Worm (Caenorhabditis elegans) whole organism, young adult: ENCODE measurements around the gene rha-2.
A peak's percentile ranks its signal among the peaks of the same experiment; 100 is the strongest.

Experiments
- B0336.3 ChIP-seq: fragments of 200-800 bp; sonication (Bioruptor generic); IDR thresholded peaks from 2 replicates; pipeline ENCODE4 v1.3.6; 2022; ENCODE audit warnings: missing genetic modification characterization, missing compliant biosample characterization
- D2030.7 ChIP-seq: fragments of 200-800 bp; sonication (Bioruptor generic); IDR thresholded peaks from 2 replicates; pipeline ENCODE4 v1.3.6; 2022; ENCODE audit warnings: missing genetic modification reagents, missing genetic modification characterization, missing compliant biosample characterization
- F39B2.1 ChIP-seq: fragments of 200-800 bp; sonication (Bioruptor generic); IDR thresholded peaks from 2 replicates; pipeline ENCODE4 v1.3.6; 2022; ENCODE audit warnings: missing genetic modification reagents, missing genetic modification characterization, missing compliant biosample characterization
- F55B11.4 ChIP-seq: sonication (generic microtip); optimal IDR thresholded peaks from 2 replicates; lab custom pipeline; 2016; ENCODE audit warnings: missing compliant biosample characterization, missing genetic modification characterization, borderline replicate concordance; ENCODE audit not compliant: insufficient read depth
- K12H6.12 ChIP-seq: fragments of 200-800 bp; sonication (Bioruptor generic); optimal IDR thresholded peaks from 2 replicates; lab custom pipeline; 2018; ENCODE audit warnings: mild to moderate bottlenecking, missing genetic modification characterization, missing compliant biosample characterization
- Y53F4B.3 ChIP-seq: fragments of 200-800 bp; sonication (Bioruptor generic); IDR thresholded peaks from 2 replicates; pipeline ENCODE4 v1.3.6; 2022; ENCODE audit warnings: missing genetic modification reagents, missing genetic modification characterization, missing compliant biosample characterization
- Y56A3A.18 ChIP-seq: fragments of 200-800 bp; sonication (Bioruptor generic); IDR thresholded peaks from 2 replicates; pipeline ENCODE4 v1.3.6; 2022; ENCODE audit warnings: missing genetic modification reagents, missing genetic modification characterization, missing compliant biosample characterization
- Y67H2A.10 ChIP-seq: fragments of 200-800 bp; sonication (Bioruptor generic); conservative IDR thresholded peaks from 2 replicates; pipeline ENCODE4 v1.3.6; 2022; ENCODE audit warnings: missing genetic modification reagents, missing genetic modification characterization, missing compliant biosample characterization
- Y95B8A.8 ChIP-seq: fragments of 200-800 bp; sonication (Bioruptor generic); IDR thresholded peaks from 2 replicates; pipeline ENCODE4 v1.3.6; 2022; ENCODE audit warnings: missing genetic modification reagents, missing genetic modification characterization, missing compliant biosample characterization
- ZK185.1 ChIP-seq: sonication (generic microtip); optimal IDR thresholded peaks from 2 replicates; lab custom pipeline; 2016; ENCODE audit warnings: mild to moderate bottlenecking, missing genetic modification characterization, missing compliant biosample characterization; ENCODE audit not compliant: poor library complexity, severe bottlenecking
- akir-1 ChIP-seq: fragments of 200-800 bp; sonication (Bioruptor generic); optimal IDR thresholded peaks from 2 replicates; lab custom pipeline; 2018; ENCODE audit warnings: mild to moderate bottlenecking, missing genetic modification characterization, moderate library complexity, missing compliant biosample characterization
- ama-1 ChIP-seq, 3 experiments: fragments of 150-350 bp in 1 of 3; sonication (generic microtip) in 2 of 3; optimal IDR thresholded peaks; 2 replicates each; lab custom pipeline; 2014 to 2018; ENCODE audit warnings: missing biosample characterization in 2 of 3, missing genetic modification characterization in 2 of 3, missing genetic modification reagents in 2 of 3
- atf-7 ChIP-seq: sonication (generic microtip); optimal IDR thresholded peaks from 2 replicates; lab custom pipeline; 2017; ENCODE audit warnings: mild to moderate bottlenecking, missing genetic modification characterization, missing compliant biosample characterization
- attf-3 ChIP-seq: fragments of 200-800 bp; sonication (Bioruptor generic); conservative IDR thresholded peaks from 2 replicates; pipeline ENCODE4 v1.3.6; 2022; ENCODE audit warnings: missing genetic modification reagents, missing genetic modification characterization, missing compliant biosample characterization
- attf-5 ChIP-seq: fragments of 200-800 bp; sonication (Bioruptor generic); optimal IDR thresholded peaks from 2 replicates; lab custom pipeline; 2018; ENCODE audit warnings: mild to moderate bottlenecking, missing genetic modification characterization, missing compliant biosample characterization
- cebp-1 ChIP-seq, 2 experiments: fragments of 200-800 bp in 1 of 2; sonication (Bioruptor generic) in 1 of 2; sonication (generic microtip) in 1 of 2; IDR thresholded peaks in 1 of 2; optimal IDR thresholded peaks in 1 of 2; 2 replicates each; pipeline versions ENCODE4 v1.3.6 to Lab custom; 2017 to 2022; ENCODE audit warnings: missing compliant biosample characterization in 2 of 2, missing genetic modification characterization in 2 of 2, mild to moderate bottlenecking in 1 of 2, missing genetic modification reagents in 1 of 2, moderate library complexity in 1 of 2
- cebp-2 ChIP-seq: fragments of 200-800 bp; sonication (Bioruptor generic); IDR thresholded peaks from 2 replicates; pipeline ENCODE4 v1.3.6; 2022; ENCODE audit warnings: missing genetic modification characterization, missing compliant biosample characterization
- ceh-100 ChIP-seq: fragments of 200-800 bp; sonication (Bioruptor generic); IDR thresholded peaks from 2 replicates; pipeline ENCODE4 v1.3.6; 2022; ENCODE audit warnings: missing genetic modification reagents, missing genetic modification characterization, missing compliant biosample characterization
- ceh-58 ChIP-seq: fragments of 200-800 bp; sonication (Bioruptor generic); IDR thresholded peaks from 2 replicates; pipeline ENCODE4 v1.3.6; 2022; ENCODE audit warnings: missing genetic modification characterization, missing compliant biosample characterization
- ceh-79 ChIP-seq: sonication (generic microtip); optimal IDR thresholded peaks from 2 replicates; lab custom pipeline; 2017; ENCODE audit warnings: mild to moderate bottlenecking, missing genetic modification characterization, missing compliant biosample characterization
- die-1 ChIP-seq: sonication (generic microtip); optimal IDR thresholded peaks from 2 replicates; lab custom pipeline; 2016; ENCODE audit warnings: missing genotype, mild to moderate bottlenecking, missing genetic modification characterization, missing compliant biosample characterization
- dpff-1 ChIP-seq: sonication (generic microtip); optimal IDR thresholded peaks from 2 replicates; lab custom pipeline; 2017; ENCODE audit warnings: mild to moderate bottlenecking, missing genetic modification characterization, missing compliant biosample characterization
- efl-1 ChIP-seq: fragments of 150-350 bp; optimal IDR thresholded peaks from 2 replicates; lab custom pipeline; 2014; ENCODE audit warnings: missing biosample characterization, missing genetic modification reagents, missing genetic modification characterization
- egl-18 ChIP-seq: fragments of 200-800 bp; sonication (Bioruptor generic); IDR thresholded peaks from 2 replicates; pipeline ENCODE4 v1.3.6; 2022; ENCODE audit warnings: missing genetic modification reagents, missing genetic modification characterization, missing compliant biosample characterization
- egrh-3 ChIP-seq: fragments of 200-800 bp; sonication (Bioruptor generic); IDR thresholded peaks from 2 replicates; pipeline ENCODE4 v1.3.6; 2022; ENCODE audit warnings: missing genetic modification reagents, missing genetic modification characterization, missing compliant biosample characterization
- ekl-4 ChIP-seq: fragments of 200-800 bp; sonication (Bioruptor generic); IDR thresholded peaks from 2 replicates; pipeline ENCODE4 v1.3.6; 2022; ENCODE audit warnings: missing genetic modification reagents, missing genetic modification characterization, missing compliant biosample characterization
- hlh-26 ChIP-seq: fragments of 200-800 bp; sonication (Bioruptor generic); conservative IDR thresholded peaks from 2 replicates; pipeline ENCODE4 v1.3.6; 2022; ENCODE audit warnings: missing genetic modification reagents, missing genetic modification characterization, missing compliant biosample characterization
- hmg-20 ChIP-seq: fragments of 200-800 bp; sonication (Bioruptor generic); IDR thresholded peaks from 2 replicates; pipeline ENCODE4 v1.3.6; 2022; ENCODE audit warnings: missing genetic modification reagents, missing genetic modification characterization, missing compliant biosample characterization
- hrde-1 ChIP-seq: sonication (generic microtip); optimal IDR thresholded peaks from 2 replicates; lab custom pipeline; 2016; ENCODE audit warnings: missing genetic modification characterization, mild to moderate bottlenecking, missing compliant biosample characterization, moderate library complexity, missing genotype, missing genetic modification reagents, borderline replicate concordance
- lin-40 ChIP-seq: sonication (generic microtip); optimal IDR thresholded peaks from 2 replicates; lab custom pipeline; 2016; ENCODE audit warnings: missing genetic modification characterization, mild to moderate bottlenecking, missing compliant biosample characterization, missing genotype, missing genetic modification reagents
- madf-8 ChIP-seq: fragments of 200-800 bp; sonication (Bioruptor generic); conservative IDR thresholded peaks from 2 replicates; pipeline ENCODE4 v1.3.6; 2022; ENCODE audit warnings: missing genetic modification reagents, missing genetic modification characterization, missing compliant biosample characterization
- mxl-1 ChIP-seq: sonication (generic microtip); optimal IDR thresholded peaks from 2 replicates; lab custom pipeline; 2016; ENCODE audit warnings: missing genetic modification characterization, missing compliant biosample characterization
- nfyb-1 ChIP-seq: fragments of 200-800 bp; sonication (Bioruptor generic); IDR thresholded peaks from 2 replicates; pipeline ENCODE4 v1.3.6; 2022; ENCODE audit warnings: missing genetic modification reagents, missing genetic modification characterization, missing compliant biosample characterization
- nhr-179 ChIP-seq: sonication (generic microtip); optimal IDR thresholded peaks from 2 replicates; lab custom pipeline; 2016; ENCODE audit warnings: mild to moderate bottlenecking, missing genetic modification characterization, missing compliant biosample characterization
- nhr-27 ChIP-seq: fragments of 200-800 bp; sonication (Bioruptor generic); optimal IDR thresholded peaks from 2 replicates; lab custom pipeline; 2018; ENCODE audit warnings: mild to moderate bottlenecking, missing genetic modification characterization, moderate library complexity, missing compliant biosample characterization
- nhr-80 ChIP-seq: sonication (generic microtip); optimal IDR thresholded peaks from 2 replicates; lab custom pipeline; 2016; ENCODE audit warnings: missing genetic modification characterization, missing compliant biosample characterization
- rcor-1 ChIP-seq: fragments of 200-800 bp; sonication (Bioruptor generic); IDR thresholded peaks from 2 replicates; pipeline ENCODE4 v1.3.6; 2022; ENCODE audit warnings: missing genetic modification reagents, missing genetic modification characterization, missing compliant biosample characterization
- repo-1 ChIP-seq: sonication (generic microtip); optimal IDR thresholded peaks from 2 replicates; lab custom pipeline; 2017; ENCODE audit warnings: mild to moderate bottlenecking, missing genetic modification characterization, missing compliant biosample characterization
- rpc-1 ChIP-seq, 2 experiments: fragments of 150-350 bp in 1 of 2; sonication (generic microtip) in 1 of 2; optimal IDR thresholded peaks; 2 replicates each; lab custom pipeline; 2014 to 2018; ENCODE audit warnings: missing biosample characterization in 1 of 2, missing genetic modification characterization in 1 of 2, missing genetic modification reagents in 1 of 2, missing genotype in 1 of 2
- sea-2 ChIP-seq: fragments of 200-800 bp; sonication (Bioruptor generic); IDR thresholded peaks from 2 replicates; pipeline ENCODE4 v1.3.6; 2022; ENCODE audit warnings: missing genetic modification characterization, missing compliant biosample characterization
- tbp1 ChIP-seq: fragments of 200-800 bp; sonication (Bioruptor generic); optimal IDR thresholded peaks from 2 replicates; lab custom pipeline; 2018; ENCODE audit warnings: mild to moderate bottlenecking, missing genetic modification characterization, missing compliant biosample characterization
- unc-130 ChIP-seq: sonication (generic microtip); optimal IDR thresholded peaks from 2 replicates; lab custom pipeline; 2016; ENCODE audit warnings: missing genetic modification reagents, missing genetic modification characterization, missing compliant biosample characterization
- unc-62 ChIP-seq: fragments of 150-350 bp; optimal IDR thresholded peaks from 2 replicates; lab custom pipeline; 2014; ENCODE audit warnings: missing biosample characterization, missing genetic modification reagents, missing genetic modification characterization
- ztf-26 ChIP-seq: sonication (generic microtip); optimal IDR thresholded peaks from 2 replicates; lab custom pipeline; 2017; ENCODE audit warnings: missing genetic modification characterization, missing compliant biosample characterization
- ztf-28 ChIP-seq: fragments of 200-800 bp; sonication (Bioruptor generic); IDR thresholded peaks from 2 replicates; pipeline ENCODE4 v1.3.6; 2022; ENCODE audit warnings: missing genetic modification reagents, missing genetic modification characterization, missing compliant biosample characterization

rha-2 gene

ce11 chrIII:8653457-8653856 is 39.1 kb upstream of the rha-2 start (continued):
- TF ChIP-seq mxl-1 (tag; lab: Kevin White, UChicago) = no peak
- TF ChIP-seq efl-1 (GFP tag; lab: Kevin White, UChicago) = no peak
- TF ChIP-seq die-1 (tag; lab: Kevin White, UChicago) = peak; percentile 25
- TF ChIP-seq repo-1 (tag; lab: Kevin White, UChicago) = no peak
- no peak for TF ChIP-seq D2030.7
- no peak for TF ChIP-seq ceh-58
- TF ChIP-seq tbp1 (GFP tag; lab: Kevin White, UChicago) = peak; percentile 88
- TF ChIP-seq cebp-1 (GFP tag; IDR thresholded peaks at IDR 0.05; lab: Robert Waterston, UW) = no peak
- TF ChIP-seq cebp-1 (tag; optimal IDR thresholded peaks at IDR 0.05; lab: Kevin White, UChicago) = no peak
- peak; percentile 60; the same call in 1 of the 2 replicates for TF ChIP-seq nfyb-1 (GFP tag; lab: Robert Waterston, UW)
- TF ChIP-seq ceh-100 = no peak
- TF ChIP-seq rpc-1 (optimal IDR thresholded peaks at IDR 0.05; lab: Kevin White, UChicago) = peak; percentile 52
- peak; percentile 76 for TF ChIP-seq rpc-1 (tag; optimal IDR thresholded peaks at IDR 0.05; lab: Kevin White, UChicago)
- no peak for TF ChIP-seq ekl-4 (GFP tag; lab: Robert Waterston, UW)

- TF ChIP-seq hrde-1 (tag; lab: Kevin White, UChicago) = no peak
- no peak for TF ChIP-seq cebp-2 (GFP tag; lab: Robert Waterston, UW)
- no peak for TF ChIP-seq madf-8 (GFP tag; lab: Robert Waterston, UW)
- no peak for TF ChIP-seq atf-7
- TF ChIP-seq akir-1 = no peak
- TF ChIP-seq Y67H2A.10 (GFP tag; lab: Robert Waterston, UW) = no peak
- TF ChIP-seq nhr-27 = no peak
- TF ChIP-seq unc-130 (GFP tag; lab: Kevin White, UChicago) = no peak
- TF ChIP-seq attf-5 (GFP tag; lab: Kevin White, UChicago) = no peak
- no peak for TF ChIP-seq efl-1 (GFP tag; lab: Kevin White, UChicago)
- no peak for TF ChIP-seq egl-18 (GFP tag; lab: Robert Waterston, UW)
- TF ChIP-seq Y95B8A.8 (GFP tag; lab: Robert Waterston, UW) = no peak
- no peak for TF ChIP-seq ceh-79 (tag; lab: Kevin White, UChicago)
- TF ChIP-seq hmg-20 (GFP tag; lab: Robert Waterston, UW) = no peak
- TF ChIP-seq repo-1 (tag; lab: Kevin White, UChicago) = peak; percentile 22
- TF ChIP-seq F39B2.1 (GFP tag; lab: Robert Waterston, UW) = no peak
- no peak for TF ChIP-seq unc-62 (GFP tag; lab: Kevin White, UChicago)
- no peak for TF ChIP-seq Y53F4B.3
- TF ChIP-seq rpc-1 (optimal IDR thresholded peaks at IDR 0.05; lab: Kevin White, UChicago) = peak; percentile 69
- TF ChIP-seq rpc-1 (tag; optimal IDR thresholded peaks at IDR 0.05; lab: Kevin White, UChicago) = peak; percentile 75
- TF ChIP-seq ztf-28 = no peak
- TF ChIP-seq K12H6.12 (tag; lab: Kevin White, UChicago) = no peak
- TF ChIP-seq ekl-4 (GFP tag; lab: Robert Waterston, UW) = no peak; the same call in 1 of the 2 replicates
- TF ChIP-seq lin-40 (tag; lab: Kevin White, UChicago) = no peak
- no peak for TF ChIP-seq dpff-1 (tag; lab: Kevin White, UChicago)
- TF ChIP-seq ZK185.1 (tag; lab: Kevin White, UChicago) = peak; percentile 4
- TF ChIP-seq rcor-1 (GFP tag; lab: Robert Waterston, UW) = 0 out of 2 replicates have a peak, but pooled peaks have one; percentile 29
- no peak for TF ChIP-seq attf-3
- TF ChIP-seq ztf-26 (tag; lab: Kevin White, UChicago) = peak; percentile 37
- TF ChIP-seq nhr-179 = no peak
- 0 out of 2 replicates have a peak, but pooled peaks have one; percentile 18 for TF ChIP-seq B0336.3 (GFP tag; lab: Robert Waterston, UW)
- TF ChIP-seq cebp-1 (GFP tag; IDR thresholded peaks at IDR 0.05; lab: Robert Waterston, UW) = no peak
- TF ChIP-seq cebp-1 (tag; optimal IDR thresholded peaks at IDR 0.05; lab: Kevin White, UChicago) = peak; percentile 29
- no peak for TF ChIP-seq F55B11.4 (tag; lab: Kevin White, UChicago)
- peak; percentile 13; the same call in 1 of the 2 replicates for TF ChIP-seq egrh-3 (GFP tag; lab: Robert Waterston, UW)
- TF ChIP-seq nhr-80 (tag; lab: Kevin White, UChicago) = no peak
- no peak for TF ChIP-seq sea-2
- TF ChIP-seq Y56A3A.18 (GFP tag; lab: Robert Waterston, UW) = 0 out of 2 replicates have a peak, but pooled peaks have one; percentile 58
- TF ChIP-seq ama-1 (optimal IDR thresholded peaks at IDR 0.05; lab: Kevin White, UChicago) = peak; percentile 19
- no peak for TF ChIP-seq ama-1 (GFP tag; optimal IDR thresholded peaks at IDR 0.05; lab: Kevin White, UChicago)
- no peak for TF ChIP-seq hlh-26
Measured at ce11 chrIII:8652922-8653321, 38.6 kb upstream of the rha-2 start.
